Worm (Caenorhabditis elegans) whole organism, late embryonic: ENCODE results near the gene gcy-33.

Source experiments
- C08G9.2 ChIP-seq: sonication (generic microtip); optimal IDR thresholded peaks from 2 replicates; lab custom pipeline; 2016; ENCODE audit warnings: mild to moderate bottlenecking, missing genetic modification characterization, moderate library complexity, missing compliant biosample characterization
- F13H6.1 ChIP-seq: sonication (generic microtip); optimal IDR thresholded peaks from 2 replicates; lab custom pipeline; 2016; ENCODE audit warnings: missing genetic modification characterization, missing compliant biosample characterization
- K09A11.1 ChIP-seq: sonication (generic microtip); optimal IDR thresholded peaks from 2 replicates; lab custom pipeline; 2017; ENCODE audit warnings: antibody characterized with exemption, mild to moderate bottlenecking, missing genetic modification characterization, missing compliant biosample characterization; ENCODE audit not compliant: insufficient read depth
- ahr-1 ChIP-seq: sonication (generic microtip); optimal IDR thresholded peaks from 2 replicates; lab custom pipeline; 2016; ENCODE audit warnings: missing genetic modification characterization, missing compliant biosample characterization
- ceh-18 ChIP-seq: sonication (generic microtip); optimal IDR thresholded peaks from 2 replicates; lab custom pipeline; 2016; ENCODE audit warnings: missing genetic modification characterization, missing compliant biosample characterization
- ceh-2 ChIP-seq: sonication (generic microtip); optimal IDR thresholded peaks from 2 replicates; lab custom pipeline; 2016; ENCODE audit warnings: missing genotype, missing genetic modification characterization, missing compliant biosample characterization
- ceh-31 ChIP-seq: sonication (generic microtip); optimal IDR thresholded peaks from 2 replicates; lab custom pipeline; 2016; ENCODE audit warnings: missing genetic modification characterization, missing compliant biosample characterization
- ceh-34 ChIP-seq: sonication (generic microtip); optimal IDR thresholded peaks from 2 replicates; lab custom pipeline; 2016; ENCODE audit warnings: mild to moderate bottlenecking, missing genetic modification characterization, missing compliant biosample characterization
- ceh-48 ChIP-seq: sonication (generic microtip); optimal IDR thresholded peaks from 2 replicates; lab custom pipeline; 2016; ENCODE audit warnings: missing genetic modification characterization, inconsistent platforms, missing compliant biosample characterization
- dmd-4 ChIP-seq: sonication (generic microtip); optimal IDR thresholded peaks from 2 replicates; lab custom pipeline; 2016; ENCODE audit warnings: borderline replicate concordance, missing genetic modification characterization, missing compliant biosample characterization
- elt-4 ChIP-seq: sonication (generic microtip); optimal IDR thresholded peaks from 2 replicates; lab custom pipeline; 2016; ENCODE audit warnings: missing genetic modification characterization, missing compliant biosample characterization
- ets-4 ChIP-seq: sonication (generic microtip); optimal IDR thresholded peaks from 2 replicates; lab custom pipeline; 2016; ENCODE audit warnings: missing genetic modification characterization, missing compliant biosample characterization
- fax-1 ChIP-seq: sonication (generic microtip); optimal IDR thresholded peaks from 2 replicates; lab custom pipeline; 2016; ENCODE audit warnings: missing genotype, missing genetic modification characterization, missing compliant biosample characterization
- fkh-10 ChIP-seq: fragments of 150-350 bp; optimal IDR thresholded peaks from 2 replicates; lab custom pipeline; 2014; ENCODE audit warnings: missing biosample characterization, missing genetic modification reagents, missing genetic modification characterization
- fkh-6 ChIP-seq: sonication (generic microtip); optimal IDR thresholded peaks from 2 replicates; lab custom pipeline; 2016; ENCODE audit warnings: missing genetic modification characterization, missing compliant biosample characterization
- hlh-6 ChIP-seq: sonication (generic microtip); optimal IDR thresholded peaks from 2 replicates; lab custom pipeline; 2016; ENCODE audit warnings: missing genotype, missing genetic modification characterization, missing compliant biosample characterization
- hlh-8 ChIP-seq: sonication (generic microtip); optimal IDR thresholded peaks from 2 replicates; lab custom pipeline; 2016; ENCODE audit warnings: missing genotype, missing genetic modification characterization, missing compliant biosample characterization
- lim-6 ChIP-seq: sonication (generic microtip); optimal IDR thresholded peaks from 2 replicates; lab custom pipeline; 2016; ENCODE audit warnings: missing genetic modification characterization, missing compliant biosample characterization
- mec-3 ChIP-seq: sonication (generic microtip); optimal IDR thresholded peaks from 2 replicates; lab custom pipeline; 2016; ENCODE audit warnings: borderline replicate concordance, missing genetic modification characterization, missing compliant biosample characterization
- nfya-1 ChIP-seq: sonication (generic microtip); optimal IDR thresholded peaks from 2 replicates; lab custom pipeline; 2017; ENCODE audit warnings: missing genetic modification characterization, mild to moderate bottlenecking, missing compliant biosample characterization, antibody characterized with exemption, moderate library complexity
- pag-3 ChIP-seq: sonication (generic microtip); optimal IDR thresholded peaks from 2 replicates; lab custom pipeline; 2016; ENCODE audit warnings: missing compliant biosample characterization, missing genetic modification characterization, borderline replicate concordance
- pha-2 ChIP-seq: sonication (generic microtip); optimal IDR thresholded peaks from 2 replicates; lab custom pipeline; 2017; ENCODE audit warnings: mild to moderate bottlenecking, missing genetic modification characterization, missing compliant biosample characterization
- pha-4 ChIP-seq: fragments of 150-350 bp; optimal IDR thresholded peaks from 2 replicates; lab custom pipeline; 2018; ENCODE audit warnings: missing biosample characterization, missing genetic modification reagents, missing genetic modification characterization
- pros-1 ChIP-seq: fragments of 150-350 bp; optimal IDR thresholded peaks from 2 replicates; lab custom pipeline; 2014; ENCODE audit warnings: missing biosample characterization, missing genetic modification reagents, missing genetic modification characterization
- ref-2 ChIP-seq: sonication (generic microtip); optimal IDR thresholded peaks from 2 replicates; lab custom pipeline; 2016; ENCODE audit warnings: missing genetic modification characterization, missing compliant biosample characterization
- rnt-1 ChIP-seq: sonication (generic microtip); optimal IDR thresholded peaks from 2 replicates; lab custom pipeline; 2016; ENCODE audit warnings: missing genetic modification characterization, missing compliant biosample characterization
- sdc-2 ChIP-seq: sonication (generic microtip); optimal IDR thresholded peaks from 2 replicates; lab custom pipeline; 2016; ENCODE audit warnings: missing genotype, missing genetic modification characterization, missing compliant biosample characterization
- sox-2 ChIP-seq: fragments of 200-800 bp; sonication (Bioruptor generic); IDR thresholded peaks from 2 replicates; pipeline ENCODE4 v1.3.6; 2022; ENCODE audit warnings: missing genetic modification reagents, missing genetic modification characterization, missing compliant biosample characterization
- syd-9 ChIP-seq: sonication (generic microtip); optimal IDR thresholded peaks from 2 replicates; lab custom pipeline; 2016; ENCODE audit warnings: mild to moderate bottlenecking, missing genetic modification characterization, moderate library complexity, missing compliant biosample characterization
- tbx-2 ChIP-seq: sonication (generic microtip); optimal IDR thresholded peaks from 2 replicates; lab custom pipeline; 2016; ENCODE audit warnings: missing genetic modification characterization, missing compliant biosample characterization
- ttx-3 ChIP-seq: sonication (generic microtip); optimal IDR thresholded peaks from 2 replicates; lab custom pipeline; 2016; ENCODE audit warnings: missing genetic modification reagents, missing genetic modification characterization, missing compliant biosample characterization
- unc-42 ChIP-seq: sonication (generic microtip); optimal IDR thresholded peaks from 2 replicates; lab custom pipeline; 2016; ENCODE audit warnings: missing genotype, missing genetic modification characterization, missing compliant biosample characterization
- unc-55 ChIP-seq: sonication (generic microtip); optimal IDR thresholded peaks from 2 replicates; lab custom pipeline; 2017; ENCODE audit warnings: missing biosample characterization, missing genetic modification reagents, missing genetic modification characterization
- ztf-16 ChIP-seq: sonication (generic microtip); optimal IDR thresholded peaks from 2 replicates; lab custom pipeline; 2017; ENCODE audit warnings: missing genetic modification characterization, missing compliant biosample characterization

The gcy-33 gene

DNA sequence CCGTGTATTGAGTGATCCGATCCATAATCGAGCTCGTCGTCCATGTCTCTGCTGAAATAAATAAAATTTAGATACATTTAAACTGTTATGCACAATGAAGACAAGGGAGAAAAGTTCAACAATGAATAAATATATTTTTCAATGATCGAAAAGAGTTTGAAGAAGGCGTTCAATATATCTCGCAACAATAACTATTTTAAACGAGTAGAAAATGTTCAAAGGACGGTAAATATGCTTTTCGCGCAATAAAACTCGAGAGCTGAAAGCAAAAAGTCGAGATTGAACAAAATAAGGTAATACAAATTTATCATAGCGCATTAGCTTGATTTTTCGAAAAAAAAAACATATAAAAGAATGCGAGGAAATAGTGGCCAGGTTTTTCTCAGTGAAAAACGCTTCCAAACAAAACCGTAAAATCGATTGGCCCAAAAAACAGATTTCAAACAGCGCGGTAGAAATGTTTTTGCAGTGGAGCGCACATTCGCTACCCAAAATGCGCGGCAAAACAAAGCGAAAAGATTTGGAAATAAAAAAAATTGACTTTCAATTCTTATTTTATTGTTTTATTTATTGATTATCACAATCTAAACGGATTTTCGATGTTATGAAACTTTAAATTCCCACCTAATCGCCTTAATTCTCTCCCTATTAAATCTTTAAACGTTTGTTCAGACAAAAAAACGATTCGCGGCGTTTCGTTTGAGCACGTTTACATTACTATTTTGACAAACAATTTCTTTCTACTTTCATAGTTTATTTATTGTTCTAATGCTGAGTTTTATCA lies 39.4 kb upstream of the gcy-33 start, which contains the start of the genes kup-1 and F10C2.4:
kup-1 (minus strand) TSS at position 51 of the 784 bp plus-strand sequence.
F10C2.4 (plus strand) TSS at position 734 of the 784 bp plus-strand sequence.
- TF ChIP-seq ceh-48 (peak; percentile 28), nfya-1 (peak; percentile 12), unc-55 (GFP tag; lab: Kevin White, UChicago) (peak; percentile 40), sox-2 (no peak)

DNA sequence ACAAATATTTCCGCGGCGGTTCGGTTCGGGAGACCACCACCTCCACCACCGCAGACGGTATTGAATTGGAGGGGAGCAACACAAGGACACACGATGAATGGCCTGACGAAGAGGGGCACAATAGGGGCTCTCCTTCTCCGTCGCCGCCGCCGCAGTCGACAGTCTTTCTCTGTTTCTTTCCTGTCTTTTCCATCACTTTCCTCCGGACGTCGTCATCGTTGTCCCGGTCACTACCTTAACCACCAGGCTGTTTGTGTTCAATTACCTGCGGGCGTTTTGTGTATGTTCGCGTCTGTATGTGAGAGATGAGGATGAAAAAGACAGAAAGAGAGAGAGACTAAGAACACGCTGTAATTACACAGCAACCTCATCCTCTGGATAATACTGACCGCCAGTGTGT lies 38.2 kb upstream of the gcy-33 start:
- TF ChIP-seq unc-42 (no peak), ceh-2 (peak; percentile 12), ceh-34 (tag; lab: Kevin White, UChicago) (peak; percentile 23), pros-1 (tag; lab: Kevin White, UChicago) (peak; percentile 3), ceh-31 (tag; lab: Kevin White, UChicago) (peak; percentile 38), ref-2 (peak; percentile 35), sox-2 (peak; percentile 38), dmd-4 (peak; percentile 2), ttx-3 (tag; lab: Kevin White, UChicago) (no peak), K09A11.1 (tag; lab: Kevin White, UChicago) (no peak), mec-3 (tag; lab: Kevin White, UChicago) (no peak), ets-4 (tag; lab: Kevin White, UChicago) (no peak), lim-6 (tag; lab: Kevin White, UChicago) (no peak), ahr-1 (no peak)

DNA sequence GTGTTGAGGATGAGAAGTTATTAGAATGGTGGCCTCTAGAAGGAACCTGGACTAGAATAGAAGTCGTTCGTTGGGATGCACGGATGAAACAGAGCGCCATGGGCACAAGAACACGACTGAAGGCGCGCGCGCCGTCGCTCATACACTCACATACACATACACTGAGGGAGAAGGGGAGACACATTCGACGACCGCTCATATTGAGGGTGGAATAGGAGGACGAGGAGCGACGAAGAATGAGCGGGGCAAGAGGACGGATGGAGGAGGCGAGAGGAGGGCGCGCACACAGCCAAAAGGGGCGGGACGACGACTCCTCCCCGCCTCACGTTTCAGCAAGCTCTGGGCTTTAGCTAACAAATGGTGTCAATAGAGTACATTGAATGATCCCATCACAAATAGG lies 37.2 kb upstream of the gcy-33 start:
- TF ChIP-seq ceh-2, result peak; percentile 42
- no peak for TF ChIP-seq pha-2 (tag; lab: Kevin White, UChicago)
- TF ChIP-seq pros-1 (tag; lab: Kevin White, UChicago), result peak; percentile 46
- peak; percentile 26 for TF ChIP-seq hlh-6 (tag; lab: Kevin White, UChicago)
- no peak for TF ChIP-seq unc-55 (GFP tag; lab: Kevin White, UChicago)
- peak; percentile 56 for TF ChIP-seq sdc-2 (tag; lab: Kevin White, UChicago)
- TF ChIP-seq syd-9 (tag; lab: Kevin White, UChicago), result peak; percentile 51
- TF ChIP-seq tbx-2 (tag; lab: Kevin White, UChicago), result peak; percentile 65
- peak; percentile 25 for TF ChIP-seq ref-2
- peak; percentile 37 for TF ChIP-seq ceh-34 (tag; lab: Kevin White, UChicago)
- TF ChIP-seq ceh-18 (tag; lab: Kevin White, UChicago), result peak; percentile 10
- TF ChIP-seq pag-3 (tag; lab: Kevin White, UChicago), result no peak
- peak; percentile 33 for TF ChIP-seq F13H6.1 (tag; lab: Kevin White, UChicago)
- peak; percentile 34 for TF ChIP-seq C08G9.2
- peak; percentile 44 for TF ChIP-seq ceh-31 (tag; lab: Kevin White, UChicago)
- TF ChIP-seq fkh-10 (GFP tag; lab: Kevin White, UChicago), result no peak

DNA sequence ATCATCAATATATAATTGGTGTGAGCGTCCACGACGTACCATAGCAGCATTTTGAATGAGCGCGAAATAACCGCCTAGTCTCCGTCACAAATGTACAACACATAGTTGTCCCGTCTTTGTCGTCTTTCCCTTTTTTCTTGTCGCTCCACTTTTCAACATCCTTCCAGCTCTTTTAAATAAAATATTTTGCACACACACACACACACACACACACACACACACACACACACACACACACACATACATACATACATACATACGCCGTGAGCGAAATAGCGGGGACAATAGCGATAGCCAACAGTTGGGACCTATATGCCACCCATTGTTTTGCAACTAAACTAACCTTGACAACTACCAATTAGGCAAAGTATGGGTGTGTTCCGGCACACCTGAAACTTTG lies 36.7 kb upstream of the gcy-33 start:
- TF ChIP-seq ets-4 (tag; lab: Kevin White, UChicago) (no peak), pha-4 (tag; lab: Kevin White, UChicago) (no peak), sox-2 (peak; percentile 4; the same call in 1 of the 2 replicates), fkh-6 (tag; lab: Kevin White, UChicago) (no peak)

DNA sequence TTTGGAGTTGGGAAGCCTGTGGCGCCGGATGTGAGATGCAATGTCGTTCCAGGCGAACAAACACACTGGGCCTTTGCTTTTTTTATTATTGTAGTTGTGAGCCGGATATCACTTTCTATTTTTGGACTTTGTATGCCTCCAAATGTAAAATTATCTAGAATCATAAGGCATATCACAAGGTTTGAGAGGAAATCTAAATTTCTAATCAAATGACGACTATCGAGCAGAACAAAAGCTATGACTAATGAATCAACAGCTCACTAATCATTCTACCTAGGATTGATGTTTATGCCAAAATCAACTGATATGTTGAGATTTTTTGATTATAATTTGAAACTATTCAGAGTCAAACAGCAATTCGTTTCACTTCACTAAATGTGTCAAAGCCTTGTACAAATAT lies 36.3 kb upstream of the gcy-33 start:
- TF ChIP-seq hlh-8 (tag; lab: Kevin White, UChicago), result no peak
- no peak for TF ChIP-seq syd-9 (tag; lab: Kevin White, UChicago)
- TF ChIP-seq elt-4 (tag; lab: Kevin White, UChicago), result no peak
- no peak for TF ChIP-seq sdc-2 (tag; lab: Kevin White, UChicago)
- TF ChIP-seq fax-1 (tag; lab: Kevin White, UChicago), result no peak
- no peak for TF ChIP-seq rnt-1 (tag; lab: Kevin White, UChicago)
- TF ChIP-seq ceh-31 (tag; lab: Kevin White, UChicago), result no peak
- TF ChIP-seq ztf-16 (tag; lab: Kevin White, UChicago), result no peak
- TF ChIP-seq C08G9.2, result no peak
